Fruit fly (Drosophila melanogaster) whole organism, prepupa: ENCODE results near the gene alpha-Cat.

Experiments
- CG10669 ChIP-seq: fragments of 200-800 bp; sonication (Bioruptor generic); optimal IDR thresholded peaks from 3 replicates; lab custom pipeline; 2018; ENCODE audit warnings: missing biosample characterization, mild to moderate bottlenecking, missing genetic modification characterization, moderate library complexity
- CG34406 ChIP-seq: fragments of 200-800 bp; sonication (Bioruptor generic); optimal IDR thresholded peaks from 3 replicates; lab custom pipeline; 2016; ENCODE audit warnings: missing biosample characterization, missing genetic modification characterization
- CG7368 ChIP-seq: fragments of 200-800 bp; sonication (Bioruptor generic); optimal IDR thresholded peaks from 3 replicates; lab custom pipeline; 2016; ENCODE audit warnings: missing biosample characterization, missing genetic modification characterization
- CG8632 ChIP-seq: fragments of 200-800 bp; sonication (Bioruptor generic); optimal IDR thresholded peaks from 3 replicates; lab custom pipeline; 2016; ENCODE audit warnings: missing biosample characterization, missing genetic modification characterization
- Eip75B ChIP-seq: fragments of 200-800 bp; sonication (Bioruptor generic); optimal IDR thresholded peaks from 3 replicates; lab custom pipeline; 2016; ENCODE audit warnings: missing biosample characterization, missing genetic modification characterization
- Eip93F ChIP-seq: fragments of 200-800 bp; sonication (Bioruptor generic); optimal IDR thresholded peaks from 2 replicates; lab custom pipeline; 2016; ENCODE audit warnings: missing biosample characterization, mild to moderate bottlenecking, missing genetic modification characterization
- Hr38 ChIP-seq: sonication (Bioruptor generic); optimal IDR thresholded peaks from 2 replicates; lab custom pipeline; 2016; ENCODE audit warnings: missing biosample characterization, missing genetic modification characterization
- Met ChIP-seq: fragments of 200-800 bp; sonication (Bioruptor generic); optimal IDR thresholded peaks from 3 replicates; lab custom pipeline; 2016; ENCODE audit warnings: missing biosample characterization, missing genetic modification characterization
- Sox102F ChIP-seq: fragments of 200-800 bp; sonication (Bioruptor generic); optimal IDR thresholded peaks from 2 replicates; lab custom pipeline; 2016; ENCODE audit warnings: missing biosample characterization, mild to moderate bottlenecking, missing genetic modification characterization
- Sox15 ChIP-seq: fragments of 200-800 bp; sonication (Bioruptor generic); optimal IDR thresholded peaks from 3 replicates; lab custom pipeline; 2016; ENCODE audit warnings: missing biosample characterization, missing genetic modification characterization
- dac ChIP-seq: fragments of 200-800 bp; sonication (Bioruptor generic); optimal IDR thresholded peaks from 2 replicates; lab custom pipeline; 2017; ENCODE audit warnings: missing biosample characterization, mild to moderate bottlenecking, missing genetic modification characterization
- eg ChIP-seq: fragments of 200-800 bp; sonication (Bioruptor generic); IDR thresholded peaks from 3 replicates; pipeline ENCODE4 v1.3.6; 2022; ENCODE audit warnings: missing biosample characterization, missing genetic modification characterization
- fd85E ChIP-seq: fragments of 200-800 bp; sonication (Bioruptor generic); optimal IDR thresholded peaks from 3 replicates; lab custom pipeline; 2016; ENCODE audit warnings: missing biosample characterization, missing genetic modification characterization
- lz ChIP-seq: fragments of 200-800 bp; sonication (Bioruptor generic); optimal IDR thresholded peaks from 3 replicates; lab custom pipeline; 2016; ENCODE audit warnings: missing biosample characterization, missing genetic modification characterization

alpha-Cat gene

DNA sequence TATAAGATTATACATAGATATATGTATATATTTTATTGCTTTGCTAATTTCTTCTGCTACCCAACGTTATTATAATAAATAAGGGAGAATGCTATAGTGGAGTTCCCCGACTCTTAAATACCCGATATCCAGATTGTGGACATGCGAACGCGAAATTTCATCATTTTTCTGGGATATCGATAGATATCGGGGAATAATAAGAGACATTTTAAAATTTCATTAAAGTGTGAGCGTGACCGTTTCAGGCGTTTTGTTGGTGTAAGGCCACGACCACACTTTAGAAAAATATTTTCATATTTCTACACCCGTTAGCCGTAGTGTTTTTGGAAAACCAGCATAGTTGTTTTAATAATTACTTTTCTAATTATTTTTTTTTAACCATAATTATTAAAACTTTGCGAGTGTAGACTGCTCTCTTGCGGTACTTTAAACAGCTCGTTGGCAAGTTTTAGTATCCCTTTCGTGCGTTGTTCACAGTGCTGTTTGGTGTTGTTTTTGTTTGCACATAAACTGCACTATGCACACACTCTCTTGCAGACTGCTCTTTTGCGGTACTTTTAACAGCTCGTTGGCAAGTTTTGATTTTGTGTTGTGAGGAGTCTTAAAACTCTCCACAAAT, 58.8 kb downstream of the alpha-Cat start:
- TF ChIP-seq dac (GFP tag; lab: Kevin White, UChicago): no peak
- no peak for TF ChIP-seq Eip93F (GFP tag; lab: Kevin White, UChicago)
- TF ChIP-seq eg: no peak
- TF ChIP-seq lz (GFP tag; lab: Kevin White, UChicago): no peak
- no peak for TF ChIP-seq Eip75B (GFP tag; lab: Kevin White, UChicago)
- TF ChIP-seq Sox102F (GFP tag; lab: Kevin White, UChicago): no peak
- TF ChIP-seq Hr38 (GFP tag; lab: Kevin White, UChicago): no peak
- TF ChIP-seq, all 60 proteins: peak for 0

- no peak for TF ChIP-seq dac (GFP tag; lab: Kevin White, UChicago)
- no peak for TF ChIP-seq eg
- no peak for TF ChIP-seq CG10669 (GFP tag; lab: Kevin White, UChicago)
- no peak for TF ChIP-seq CG34406 (GFP tag; lab: Kevin White, UChicago)
- TF ChIP-seq CG7368 (GFP tag; lab: Kevin White, UChicago): no peak
- TF ChIP-seq CG8632 (GFP tag; lab: Kevin White, UChicago): no peak
- no peak for TF ChIP-seq Sox15 (GFP tag; lab: Kevin White, UChicago)
- no peak for TF ChIP-seq lz (GFP tag; lab: Kevin White, UChicago)
- no peak for TF ChIP-seq fd85E
- no peak for TF ChIP-seq Met (GFP tag; lab: Kevin White, UChicago)
Measured at dm6 chr3L:23278131-23278530, 59.8 kb downstream of the alpha-Cat start.
